Fruit fly (Drosophila melanogaster) whole organism, adult: ENCODE data around the gene CG17195.

Experiments
- CG11617 ChIP-seq: fragments of 200-800 bp; sonication (Bioruptor generic); optimal IDR thresholded peaks from 2 replicates; lab custom pipeline; 2017; ENCODE audit warnings: mild to moderate bottlenecking, missing biosample characterization, missing genetic modification reagents, missing genetic modification characterization
- Mnt ChIP-seq: fragments of 200-800 bp; sonication (Bioruptor generic); optimal IDR thresholded peaks from 2 replicates; lab custom pipeline; 2016; ENCODE audit warnings: missing biosample characterization, mild to moderate bottlenecking, missing genetic modification characterization
- bab1 ChIP-seq: fragments of 200-800 bp; sonication (Bioruptor generic); optimal IDR thresholded peaks from 3 replicates; lab custom pipeline; 2019; ENCODE audit warnings: missing biosample characterization, mild to moderate bottlenecking, missing genetic modification characterization, moderate library complexity
- kay ChIP-seq: fragments of 200-800 bp; sonication (Bioruptor generic); peaks from one replicate; lab custom pipeline; 2016; ENCODE audit warnings: missing biosample characterization, missing genetic modification characterization, borderline replicate concordance

DNA sequence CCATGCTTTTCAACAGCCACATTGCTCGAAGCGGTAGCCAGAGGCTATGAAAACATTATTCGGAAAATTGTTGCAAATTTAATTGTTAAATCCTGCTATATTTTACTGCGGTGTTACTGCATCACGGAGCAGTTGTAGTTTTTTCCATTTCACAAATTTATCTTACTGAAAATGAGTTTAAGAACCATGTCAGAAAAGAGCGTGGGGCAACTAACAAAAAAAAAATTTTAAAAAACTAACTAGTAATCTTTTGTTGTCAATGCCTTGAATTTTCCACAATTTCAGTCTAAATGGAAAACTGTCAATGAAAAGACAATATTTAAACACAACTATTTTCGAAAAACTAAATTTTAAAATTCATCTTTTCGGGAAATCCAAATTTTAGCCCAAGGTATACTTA is 33.8 kb upstream of the CG17195 start, which contains the start of gene CG5024:
- TF ChIP-seq bab1 (GFP tag; lab: Kevin White, UChicago) (no peak), CG11617 (no peak), kay (no peak), Mnt (GFP tag; lab: Kevin White, UChicago) (no peak)
